Fruit fly (Drosophila melanogaster): ENCODE results near the gene CG12239.

dm6 chrX:5744277-5744846, 47.6 kb upstream of the CG12239 start:
- TF ChIP-seq ttk (optimal IDR thresholded peaks at IDR 0.05) (no peak), h (optimal IDR thresholded peaks at IDR 0.05) (no peak), psq (optimal IDR thresholded peaks at IDR 0.05) (no peak), Myc (optimal IDR thresholded peaks at IDR 0.05) (no peak)

All from Kc167 (cell line).